Worm (Caenorhabditis elegans) whole organism, L4 larva: ENCODE measurements around the gene W07G4.7.

Experiments
- F44E2.7 ChIP-seq: fragments of 200-800 bp; sonication (Bioruptor generic); IDR thresholded peaks from 2 replicates; pipeline ENCODE4 v2.1.2; 2022; ENCODE audit warnings: missing genetic modification characterization, missing compliant biosample characterization
- R02D3.7 ChIP-seq: fragments of 150-350 bp; sonication (generic microtip); optimal IDR thresholded peaks from 3 replicates; lab custom pipeline; 2014; ENCODE audit warnings: missing biosample characterization, missing genetic modification characterization
- Y105C5A.15 ChIP-seq: fragments of 200-800 bp; sonication (Bioruptor generic); IDR thresholded peaks from 2 replicates; pipeline ENCODE4 v1.3.6; 2022; ENCODE audit warnings: missing genetic modification characterization, missing compliant biosample characterization
- Y48G9A.11 ChIP-seq: fragments of 200-800 bp; sonication (Bioruptor generic); IDR thresholded peaks from 2 replicates; pipeline ENCODE4 v1.3.6; 2022; ENCODE audit warnings: missing genetic modification reagents, missing genetic modification characterization, missing compliant biosample characterization
- ZK546.5 ChIP-seq, 2 experiments: sonication (generic microtip); optimal IDR thresholded peaks; 2 replicates each; lab custom pipeline; 2017; ENCODE audit warnings: missing biosample characterization in 2 of 2, missing genetic modification characterization in 2 of 2
- aha-1 ChIP-seq: fragments of 150-350 bp; peaks from one replicate; lab custom pipeline; 2014; ENCODE audit warnings: missing biosample characterization, missing genetic modification characterization
- ama-1 ChIP-seq: fragments of 150-350 bp; optimal IDR thresholded peaks from 2 replicates; lab custom pipeline; 2014; ENCODE audit warnings: inconsistent platforms, mixed read lengths
- ceh-28 ChIP-seq: fragments of 150-350 bp; optimal IDR thresholded peaks from 2 replicates; lab custom pipeline; 2014; ENCODE audit warnings: missing biosample characterization, missing genetic modification reagents, missing genetic modification characterization
- ceh-44 ChIP-seq: fragments of 200-800 bp; sonication (Bioruptor generic); IDR thresholded peaks from 2 replicates; pipeline ENCODE4 v1.3.6; 2022; ENCODE audit warnings: missing genetic modification reagents, missing genetic modification characterization, missing compliant biosample characterization
- cey-2 ChIP-seq: sonication (generic microtip); optimal IDR thresholded peaks from 3 replicates; lab custom pipeline; 2017; ENCODE audit warnings: missing genetic modification characterization, mild to moderate bottlenecking, missing compliant biosample characterization, antibody characterized with exemption, borderline replicate concordance; ENCODE audit not compliant: insufficient read depth
- ctbp-1 ChIP-seq: fragments of 200-800 bp; sonication (Bioruptor generic); IDR thresholded peaks from 2 replicates; pipeline ENCODE4 v1.3.6; 2022; ENCODE audit warnings: missing genetic modification reagents, missing genetic modification characterization, missing compliant biosample characterization
- daf-19 ChIP-seq: fragments of 200-800 bp; sonication (Bioruptor generic); conservative IDR thresholded peaks from 2 replicates; pipeline ENCODE4 v1.3.6; 2022; ENCODE audit warnings: missing genetic modification characterization, missing compliant biosample characterization
- daf-8 ChIP-seq: fragments of 200-800 bp; sonication (Bioruptor generic); IDR thresholded peaks from 2 replicates; pipeline ENCODE4 v1.3.6; 2022; ENCODE audit warnings: missing genetic modification characterization, missing compliant biosample characterization
- dmd-6 ChIP-seq: fragments of 200-800 bp; sonication (Bioruptor generic); IDR thresholded peaks from 2 replicates; pipeline ENCODE4 v1.3.6; 2022; ENCODE audit warnings: missing genetic modification reagents, missing genetic modification characterization, missing compliant biosample characterization
- dmd-8 ChIP-seq: fragments of 200-800 bp; sonication (Bioruptor generic); IDR thresholded peaks from 2 replicates; pipeline ENCODE4 v1.3.6; 2022; ENCODE audit warnings: missing genetic modification characterization, missing compliant biosample characterization
- dpl-1 ChIP-seq: fragments of 150-350 bp; optimal IDR thresholded peaks from 2 replicates; lab custom pipeline; 2014; ENCODE audit warnings: missing biosample characterization, missing genetic modification reagents, missing genetic modification characterization
- duxl-1 ChIP-seq: sonication (generic microtip); optimal IDR thresholded peaks from 2 replicates; lab custom pipeline; 2016; ENCODE audit warnings: mild to moderate bottlenecking, missing genetic modification characterization, moderate library complexity, missing compliant biosample characterization; ENCODE audit not compliant: poor library complexity
- egl-43 ChIP-seq: fragments of 200-800 bp; sonication (Bioruptor generic); IDR thresholded peaks from 2 replicates; pipeline ENCODE4 v1.3.6; 2022; ENCODE audit warnings: missing genetic modification reagents, missing genetic modification characterization, missing compliant biosample characterization
- fkh-10 ChIP-seq: fragments of 150-350 bp; optimal IDR thresholded peaks from 2 replicates; lab custom pipeline; 2014; ENCODE audit warnings: missing biosample characterization, missing genetic modification reagents, missing genetic modification characterization
- gei-8 ChIP-seq: fragments of 200-800 bp; sonication (Bioruptor generic); optimal IDR thresholded peaks from 2 replicates; lab custom pipeline; 2018; ENCODE audit warnings: mild to moderate bottlenecking, missing genetic modification characterization, missing compliant biosample characterization
- hif-1 ChIP-seq, 2 experiments: sonication (generic microtip); optimal IDR thresholded peaks; 2 replicates each; lab custom pipeline; 2016 to 2017; ENCODE audit warnings: missing compliant biosample characterization in 2 of 2, missing genetic modification characterization in 2 of 2, missing genetic modification reagents in 2 of 2, missing genotype in 2 of 2, mild to moderate bottlenecking in 1 of 2
- hlh-30 ChIP-seq: sonication (generic microtip); optimal IDR thresholded peaks from 2 replicates; lab custom pipeline; 2017; ENCODE audit warnings: antibody characterized with exemption, mild to moderate bottlenecking, missing genetic modification characterization, missing compliant biosample characterization; ENCODE audit not compliant: insufficient read depth
- hmg-1.1 ChIP-seq: fragments of 200-800 bp; sonication (Bioruptor generic); IDR thresholded peaks from 2 replicates; pipeline ENCODE4 v1.3.6; 2022; ENCODE audit warnings: missing genetic modification reagents, missing genetic modification characterization, missing compliant biosample characterization
- jun-1 ChIP-seq: fragments of 150-350 bp; optimal IDR thresholded peaks from 2 replicates; lab custom pipeline; 2014; ENCODE audit warnings: missing biosample characterization, missing genetic modification reagents, missing genetic modification characterization
- lim-7 ChIP-seq: fragments of 200-800 bp; sonication (Bioruptor generic); IDR thresholded peaks from 2 replicates; pipeline ENCODE4 v1.3.6; 2022; ENCODE audit warnings: missing genetic modification characterization, missing compliant biosample characterization
- lin-13 ChIP-seq: fragments of 150-350 bp; optimal IDR thresholded peaks from 2 replicates; lab custom pipeline; 2014; ENCODE audit warnings: missing biosample characterization, missing genetic modification reagents, missing genetic modification characterization
- lin-38 ChIP-seq: fragments of 200-800 bp; sonication (Bioruptor generic); IDR thresholded peaks from 2 replicates; pipeline ENCODE4 v1.3.6; 2022; ENCODE audit warnings: missing genetic modification reagents, missing genetic modification characterization, missing compliant biosample characterization
- madf-5 ChIP-seq, 2 experiments: fragments of 200-800 bp; sonication (Bioruptor generic); IDR thresholded peaks; 2 replicates each; pipeline ENCODE4 v1.3.6; 2022; ENCODE audit warnings: missing compliant biosample characterization in 2 of 2, missing genetic modification characterization in 2 of 2
- madf-9 ChIP-seq: fragments of 200-800 bp; sonication (Bioruptor generic); conservative IDR thresholded peaks from 2 replicates; pipeline ENCODE4 v1.3.6; 2022; ENCODE audit warnings: missing genetic modification reagents, missing genetic modification characterization, missing compliant biosample characterization
- mdl-1 ChIP-seq, 2 experiments: fragments of 150-350 bp in 1 of 2; sonication (generic microtip) in 1 of 2; optimal IDR thresholded peaks; 2 replicates each; lab custom pipeline; 2014 to 2017; ENCODE audit warnings: missing biosample characterization in 2 of 2, missing genetic modification characterization in 2 of 2
- mes-2 ChIP-seq: sonication (generic microtip); optimal IDR thresholded peaks from 2 replicates; lab custom pipeline; 2016; ENCODE audit warnings: missing genotype, mild to moderate bottlenecking, missing genetic modification characterization, missing compliant biosample characterization; ENCODE audit not compliant: poor library complexity, severe bottlenecking
- mxl-3 ChIP-seq: fragments of 200-800 bp; sonication (Bioruptor generic); optimal IDR thresholded peaks from 2 replicates; lab custom pipeline; 2018; ENCODE audit warnings: mild to moderate bottlenecking, missing genetic modification characterization, missing compliant biosample characterization
- nhr-102 ChIP-seq: sonication (generic microtip); optimal IDR thresholded peaks from 2 replicates; lab custom pipeline; 2016; ENCODE audit warnings: mild to moderate bottlenecking, missing genetic modification characterization, moderate library complexity, missing compliant biosample characterization
- nhr-11 ChIP-seq: fragments of 150-350 bp; optimal IDR thresholded peaks from 2 replicates; lab custom pipeline; 2014; ENCODE audit warnings: missing biosample characterization, missing genetic modification characterization
- nhr-111 ChIP-seq: fragments of 200-800 bp; sonication (Bioruptor generic); optimal IDR thresholded peaks from 2 replicates; lab custom pipeline; 2018; ENCODE audit warnings: mild to moderate bottlenecking, missing genetic modification characterization, missing compliant biosample characterization
- nhr-28 ChIP-seq: fragments of 150-350 bp; optimal IDR thresholded peaks from 2 replicates; lab custom pipeline; 2014; ENCODE audit warnings: missing biosample characterization, missing genetic modification characterization
- nhr-41 ChIP-seq: fragments of 200-800 bp; sonication (Bioruptor generic); IDR thresholded peaks from 2 replicates; pipeline ENCODE4 v1.3.6; 2022; ENCODE audit warnings: missing genetic modification reagents, missing genetic modification characterization, missing compliant biosample characterization
- nhr-42 ChIP-seq: fragments of 200-800 bp; sonication (Bioruptor generic); IDR thresholded peaks from 2 replicates; pipeline ENCODE4 v1.3.6; 2022; ENCODE audit warnings: missing genetic modification characterization, missing compliant biosample characterization
- nhr-6 ChIP-seq: fragments of 150-350 bp; optimal IDR thresholded peaks from 2 replicates; lab custom pipeline; 2014; ENCODE audit warnings: missing biosample characterization, missing genetic modification characterization
- pqm-1 ChIP-seq: sonication (generic microtip); optimal IDR thresholded peaks from 2 replicates; lab custom pipeline; 2017; ENCODE audit warnings: missing biosample characterization, missing genetic modification characterization
- rbr-2 ChIP-seq: sonication (generic microtip); optimal IDR thresholded peaks from 2 replicates; lab custom pipeline; 2016; ENCODE audit warnings: missing genotype, missing genetic modification characterization, missing compliant biosample characterization
- skn-1 ChIP-seq: fragments of 150-350 bp; optimal IDR thresholded peaks from 2 replicates; lab custom pipeline; 2014; ENCODE audit warnings: missing biosample characterization, missing genetic modification characterization
- snpc-4 ChIP-seq: fragments of 150-350 bp; optimal IDR thresholded peaks from 2 replicates; lab custom pipeline; 2014; ENCODE audit warnings: missing biosample characterization, missing genetic modification characterization
- unc-62 ChIP-seq, 3 experiments: fragments of 150-350 bp in 1 of 3; sonication (generic microtip); optimal IDR thresholded peaks in 2 of 3; peaks in 1 of 3; 1 replicate in 1 of 3; 2 replicates in 2 of 3; lab custom pipeline; 2014 to 2017; ENCODE audit warnings: missing biosample characterization in 3 of 3, missing genetic modification characterization in 3 of 3, missing genetic modification reagents in 3 of 3, missing genotype in 1 of 3
- zag-1 ChIP-seq: fragments of 150-350 bp; optimal IDR thresholded peaks from 2 replicates; lab custom pipeline; 2014; ENCODE audit warnings: missing biosample characterization, missing genetic modification characterization
- zfp-2 ChIP-seq: sonication (generic microtip); optimal IDR thresholded peaks from 2 replicates; lab custom pipeline; 2016; ENCODE audit warnings: mild to moderate bottlenecking, missing genetic modification characterization, missing compliant biosample characterization
- zip-11 ChIP-seq: fragments of 200-800 bp; sonication (Bioruptor generic); IDR thresholded peaks from 2 replicates; pipeline ENCODE4 v1.3.6; 2022; ENCODE audit warnings: missing genetic modification characterization, missing compliant biosample characterization
- zip-2 ChIP-seq: fragments of 150-350 bp; optimal IDR thresholded peaks from 2 replicates; lab custom pipeline; 2014; ENCODE audit warnings: missing biosample characterization, missing genetic modification characterization

Gene W07G4.7

DNA sequence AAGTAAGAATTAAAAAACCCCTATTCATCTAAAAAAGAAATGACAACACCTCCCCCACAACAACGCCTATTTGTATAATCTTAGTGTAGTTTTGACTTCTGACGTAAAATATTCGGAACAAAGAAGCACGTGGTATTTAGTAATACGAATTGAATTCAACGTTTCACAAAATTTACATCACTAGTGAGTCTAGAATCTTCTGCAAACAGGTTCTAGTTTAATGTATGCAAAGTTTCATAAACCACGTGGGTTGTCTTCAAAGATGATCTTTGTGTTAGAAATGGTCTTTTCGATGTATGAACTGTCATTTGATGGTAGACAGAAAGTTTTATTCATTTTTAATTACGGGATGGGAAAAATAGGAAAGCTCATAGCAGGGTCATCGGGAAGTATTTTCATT, 38.6 kb upstream of the W07G4.7 start:
- TF ChIP-seq snpc-4 (no peak), ctbp-1 (GFP tag; lab: Robert Waterston, UW) (no peak), lin-13 (GFP tag; lab: Kevin White, UChicago) (no peak), hmg-1.1 (no peak), nhr-102 (tag; lab: Kevin White, UChicago) (no peak), zip-2 (tag; lab: Kevin White, UChicago) (no peak), lin-38 (GFP tag; lab: Robert Waterston, UW) (no peak), daf-19 (no peak), ceh-28 (no peak), unc-62 (GFP tag; optimal IDR thresholded peaks at IDR 0.05 in 1 of 2; lab: Kevin White, UChicago) (no peak), unc-62 (tag; optimal IDR thresholded peaks at IDR 0.05; lab: Kevin White, UChicago) (no peak), ZK546.5 (tag; optimal IDR thresholded peaks at IDR 0.05; lab: Kevin White, UChicago) (no peak), Y105C5A.15 (GFP tag; lab: Robert Waterston, UW) (no peak), dmd-8 (GFP tag; lab: Robert Waterston, UW) (no peak), egl-43 (GFP tag; lab: Robert Waterston, UW) (no peak), zfp-2 (tag; lab: Kevin White, UChicago) (no peak), dmd-6 (GFP tag; lab: Robert Waterston, UW) (no peak), hif-1 (tag; optimal IDR thresholded peaks at IDR 0.05; lab: Kevin White, UChicago) (no peak), duxl-1 (tag; lab: Kevin White, UChicago) (no peak), dpl-1 (GFP tag; lab: Kevin White, UChicago) (no peak)

DNA sequence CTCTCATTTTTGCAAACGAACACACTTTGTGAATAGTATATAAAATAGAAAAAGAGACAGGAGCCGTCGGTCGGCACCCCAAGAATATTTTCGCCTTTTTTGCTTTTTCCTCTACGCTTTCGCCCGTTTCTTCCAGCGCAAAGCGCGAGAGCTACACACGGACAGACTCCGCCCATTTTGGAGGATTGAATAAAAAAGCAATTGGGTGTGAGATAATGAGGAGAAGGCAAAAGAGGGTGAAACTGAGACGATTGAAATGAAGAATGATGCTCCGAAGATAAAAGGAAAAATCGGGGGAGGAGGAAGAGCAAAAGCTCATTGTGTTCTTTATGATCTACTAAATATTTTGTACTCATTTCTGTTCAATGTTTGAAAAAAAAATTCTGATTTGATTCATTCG, 36.5 kb upstream of the W07G4.7 start, which contains the start of gene C34B4.3:
Gene C34B4.3, minus strand, starts transcription at position 101 of the 400 bp plus-strand sequence.
- TF ChIP-seq skn-1 (tag; lab: Kevin White, UChicago) (no peak), nhr-42 (GFP tag; lab: Robert Waterston, UW) (no peak), madf-5 (GFP tag; IDR thresholded peaks at IDR 0.05; lab: Robert Waterston, UW) (no peak), zag-1 (no peak), rbr-2 (tag; lab: Kevin White, UChicago) (no peak), madf-9 (no peak), fkh-10 (GFP tag; lab: Kevin White, UChicago) (no peak), dpl-1 (GFP tag; lab: Kevin White, UChicago) (no peak), pqm-1 (tag; lab: Kevin White, UChicago) (no peak), ama-1 (lab: Kevin White, UChicago) (no peak), R02D3.7 (no peak), lim-7 (GFP tag; lab: Robert Waterston, UW) (no peak), F44E2.7 (no peak), cey-2 (tag; lab: Kevin White, UChicago) (no peak), daf-8 (GFP tag; lab: Robert Waterston, UW) (no peak), nhr-28 (no peak), jun-1 (tag; lab: Kevin White, UChicago) (no peak), nhr-6 (tag; lab: Kevin White, UChicago) (no peak), gei-8 (GFP tag; lab: Kevin White, UChicago) (no peak)

DNA sequence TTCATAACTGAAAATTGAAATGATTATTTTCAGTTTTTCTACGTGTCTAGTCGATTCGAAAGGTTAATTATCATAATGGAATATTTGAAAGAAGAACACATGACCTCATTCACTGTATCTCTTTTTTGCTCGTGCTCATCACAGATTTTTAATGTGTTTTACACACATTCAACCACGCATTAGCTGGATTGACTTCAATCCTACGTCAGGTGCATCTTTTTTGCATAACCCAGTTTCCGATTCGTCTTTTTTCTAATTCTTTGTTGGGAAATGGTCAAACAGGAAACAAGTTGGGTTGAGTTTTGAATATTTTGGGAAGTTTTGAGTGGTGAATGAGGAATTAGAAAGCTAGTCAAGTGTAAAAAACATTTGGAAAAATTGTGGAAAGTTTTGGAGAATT, 35.8 kb upstream of the W07G4.7 start:
- TF ChIP-seq lin-38 (GFP tag; lab: Robert Waterston, UW) (no peak), aha-1 (tag; lab: Kevin White, UChicago) (peak; percentile 91)
- TF ChIP-seq, all 104 proteins: peak for 1

DNA sequence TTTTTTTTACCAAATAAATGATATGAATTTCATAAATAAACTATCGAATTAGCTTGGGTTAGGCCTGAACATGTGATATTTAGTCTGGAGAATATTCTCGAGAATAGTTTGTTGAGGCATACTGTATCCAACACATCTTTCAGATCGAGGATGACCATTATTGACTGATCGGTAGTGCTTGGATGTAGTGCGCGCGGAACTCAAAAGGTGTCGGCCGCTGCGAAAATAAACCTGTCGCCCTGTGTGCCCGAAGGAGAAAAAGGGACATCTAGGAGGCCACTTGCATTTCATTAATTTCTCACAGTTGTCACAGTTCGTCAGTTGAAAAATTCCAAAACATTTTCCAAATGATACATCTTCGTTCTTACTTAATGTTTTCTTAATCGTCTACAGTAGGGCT, 29.7 kb upstream of the W07G4.7 start:
- TF ChIP-seq zip-11 (GFP tag; lab: Robert Waterston, UW), result no peak
- no peak for TF ChIP-seq hif-1 (tag; optimal IDR thresholded peaks at IDR 0.05; lab: Kevin White, UChicago)
- 0 out of 2 replicates have a peak, but pooled peaks have one; percentile 31 for TF ChIP-seq ceh-44 (GFP tag; lab: Robert Waterston, UW)
- TF ChIP-seq mxl-3, result no peak
- TF ChIP-seq nhr-111 (GFP tag; lab: Kevin White, UChicago), result no peak
- no peak for TF ChIP-seq nhr-11 (tag; lab: Kevin White, UChicago)
- TF ChIP-seq mdl-1 (tag; optimal IDR thresholded peaks at IDR 0.05; lab: Kevin White, UChicago), result no peak
- TF ChIP-seq hlh-30, result no peak
- no peak for TF ChIP-seq nhr-41 (GFP tag; lab: Robert Waterston, UW)
- 0 out of 2 replicates have a peak, but pooled peaks have one; percentile 13 for TF ChIP-seq daf-19
- no peak for TF ChIP-seq gei-8 (GFP tag; lab: Kevin White, UChicago)
- TF ChIP-seq dpl-1 (GFP tag; lab: Kevin White, UChicago), result no peak
- no peak for TF ChIP-seq Y48G9A.11 (GFP tag; lab: Robert Waterston, UW)
- TF ChIP-seq mes-2 (tag; lab: Kevin White, UChicago), result no peak
